Worm (Caenorhabditis elegans): ENCODE results near the gene F14D7.2.

DNA sequence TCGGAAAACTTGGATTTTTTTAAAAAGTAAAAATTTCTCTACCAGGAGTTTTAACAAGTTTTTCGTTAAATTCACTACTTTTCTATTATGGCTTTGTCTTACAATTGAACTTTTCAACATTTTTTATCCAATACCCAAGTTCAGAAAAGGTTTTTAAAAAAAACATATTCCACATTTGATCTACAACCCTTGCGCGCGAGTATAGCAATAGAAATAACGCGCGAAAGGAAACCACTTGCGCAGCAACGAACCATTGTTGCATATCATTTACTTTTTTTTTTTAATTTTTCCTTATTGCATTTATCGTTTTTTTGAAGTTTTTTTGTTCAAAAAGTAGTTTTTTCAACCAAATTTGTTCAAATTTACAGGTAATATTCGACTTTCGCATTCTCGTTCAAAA lies 7.7 kb downstream of the F14D7.2 start, which contains the start of gene F40G12.11:
- TF ChIP-seq lin-13 (tag; optimal IDR thresholded peaks at IDR 0.05) (no peak), ztf-11 (tag; optimal IDR thresholded peaks at IDR 0.05) (no peak), nhr-12 (tag; optimal IDR thresholded peaks at IDR 0.05) (no peak), lsy-2 (tag; optimal IDR thresholded peaks at IDR 0.05) (no peak), unc-62 (GFP tag; optimal IDR thresholded peaks at IDR 0.05) (no peak), nhr-76 (tag; optimal IDR thresholded peaks at IDR 0.05) (no peak), snpc-4 (tag; optimal IDR thresholded peaks at IDR 0.05) (no peak), elt-1 (tag; optimal IDR thresholded peaks at IDR 0.05; ENCODE audit: borderline replicate concordance, insufficient read depth) (no peak), pha-4 (tag; optimal IDR thresholded peaks at IDR 0.05) (no peak), ham-2 (GFP tag; optimal IDR thresholded peaks at IDR 0.05) (no peak), elt-3 (tag; optimal IDR thresholded peaks at IDR 0.05) (no peak), hlh-1 (tag; optimal IDR thresholded peaks at IDR 0.05) (no peak), unc-39 (tag; optimal IDR thresholded peaks at IDR 0.05) (no peak)

All from whole organism, mixed stage, embryonic.